Worm (Caenorhabditis elegans) whole organism, midembryonic: ENCODE results near the gene cal-4.

Experiments used
- T22C8.4 ChIP-seq: fragments of 200-800 bp; sonication (Bioruptor generic); IDR thresholded peaks from 2 replicates; pipeline ENCODE4 v1.3.6; 2022; ENCODE audit warnings: missing genetic modification characterization, missing compliant biosample characterization
- flt-1 ChIP-seq: fragments of 200-800 bp; sonication (Bioruptor generic); IDR thresholded peaks from 2 replicates; pipeline ENCODE4 v1.3.6; 2022; ENCODE audit warnings: missing genetic modification characterization, missing compliant biosample characterization
- ztf-23 ChIP-seq: fragments of 200-800 bp; sonication (Bioruptor generic); IDR thresholded peaks from 2 replicates; pipeline ENCODE4 v1.3.6; 2022; ENCODE audit warnings: missing genetic modification reagents, missing genetic modification characterization, missing compliant biosample characterization

- no peak for TF ChIP-seq ztf-23 (GFP tag; lab: Robert Waterston, UW)
- TF ChIP-seq T22C8.4 (GFP tag; lab: Robert Waterston, UW), result no peak
- no peak for TF ChIP-seq flt-1 (GFP tag; lab: Robert Waterston, UW)
Observed at ce11 chrIV:10530648-10531047, 9.4 kb downstream of the cal-4 start, which contains the start of gene T07G12.2.
